Fruit fly (Drosophila melanogaster) whole organism, embryonic: ENCODE results near the gene Arp10.
A peak's percentile ranks its signal among the peaks of the same experiment; 100 is the strongest.

Source experiments
- C15 ChIP-seq: fragments of 200-800 bp; sonication (Bioruptor generic); IDR thresholded peaks from 3 replicates; pipeline ENCODE4 v1.3.6; 2022; ENCODE audit warnings: missing biosample characterization, missing genetic modification characterization
- CG10321 ChIP-seq: fragments of 200-800 bp; sonication (Bioruptor generic); IDR thresholded peaks from 2 replicates; pipeline ENCODE4 v1.3.6; 2022; ENCODE audit warnings: missing biosample characterization, missing genetic modification characterization
- CG10431 ChIP-seq: fragments of 200-800 bp; sonication (Bioruptor generic); optimal IDR thresholded peaks from 3 replicates; lab custom pipeline; 2018; ENCODE audit warnings: missing biosample characterization, mild to moderate bottlenecking, missing genetic modification characterization
- CG10565 ChIP-seq: fragments of 200-800 bp; sonication (Bioruptor generic); optimal IDR thresholded peaks from 3 replicates; lab custom pipeline; 2016; ENCODE audit warnings: missing biosample characterization, mild to moderate bottlenecking, missing genetic modification characterization
- CG11398 ChIP-seq: fragments of 200-800 bp; sonication (Bioruptor generic); optimal IDR thresholded peaks from 2 replicates; lab custom pipeline; 2016; ENCODE audit warnings: missing biosample characterization, missing genetic modification characterization
- CG12219 ChIP-seq: fragments of 200-800 bp; sonication (Bioruptor generic); optimal IDR thresholded peaks from 3 replicates; lab custom pipeline; 2018; ENCODE audit warnings: missing biosample characterization, mild to moderate bottlenecking, missing genetic modification characterization
- CG12659 ChIP-seq: fragments of 200-800 bp; sonication (Bioruptor generic); optimal IDR thresholded peaks from 3 replicates; lab custom pipeline; 2017; ENCODE audit warnings: mild to moderate bottlenecking, missing biosample characterization, missing genetic modification reagents, missing genetic modification characterization
- CG1647 ChIP-seq: fragments of 200-800 bp; sonication (Bioruptor generic); optimal IDR thresholded peaks from 3 replicates; lab custom pipeline; 2016; ENCODE audit warnings: missing biosample characterization, missing genetic modification characterization
- CG17802 ChIP-seq: fragments of 200-800 bp; sonication (Bioruptor generic); optimal IDR thresholded peaks from 2 replicates; lab custom pipeline; 2018; ENCODE audit warnings: missing biosample characterization, mild to moderate bottlenecking, missing genetic modification characterization, moderate library complexity
- CG30431 ChIP-seq: fragments of 200-800 bp; sonication (Bioruptor generic); optimal IDR thresholded peaks from 2 replicates; lab custom pipeline; 2017; ENCODE audit warnings: missing biosample characterization, missing genetic modification characterization
- CG31224 ChIP-seq: fragments of 200-800 bp; sonication (Bioruptor generic); IDR thresholded peaks from 2 replicates; pipeline ENCODE4 v1.3.6; 2022; ENCODE audit warnings: missing biosample characterization, missing genetic modification characterization
- CG34224 ChIP-seq: fragments of 200-800 bp; sonication (Bioruptor generic); IDR thresholded peaks from 3 replicates; pipeline ENCODE4 v1.3.6; 2022; ENCODE audit warnings: missing biosample characterization, missing genetic modification characterization; ENCODE audit not compliant: partially characterized antibody
- CG34376 ChIP-seq: fragments of 200-800 bp; sonication (Bioruptor generic); optimal IDR thresholded peaks from 2 replicates; lab custom pipeline; 2018; ENCODE audit warnings: missing biosample characterization, mild to moderate bottlenecking, missing genetic modification characterization
- CG4820 ChIP-seq: fragments of 200-800 bp; sonication (Bioruptor generic); optimal IDR thresholded peaks from 3 replicates; lab custom pipeline; 2016; ENCODE audit warnings: missing biosample characterization, missing genetic modification characterization
- CG6854 ChIP-seq: fragments of 200-800 bp; sonication (Bioruptor generic); optimal IDR thresholded peaks from 3 replicates; lab custom pipeline; 2017; ENCODE audit warnings: missing biosample characterization, mild to moderate bottlenecking, missing genetic modification characterization
- CG7357 ChIP-seq: fragments of 200-800 bp; sonication (Bioruptor generic); IDR thresholded peaks from 3 replicates; pipeline ENCODE4 v1.3.6; 2022; ENCODE audit warnings: missing biosample characterization, missing genetic modification characterization
- CG7839 ChIP-seq: fragments of 200-800 bp; sonication (Bioruptor generic); optimal IDR thresholded peaks from 3 replicates; lab custom pipeline; 2018; ENCODE audit warnings: missing biosample characterization, mild to moderate bottlenecking, missing genetic modification characterization, moderate library complexity
- CG8944 ChIP-seq: fragments of 200-800 bp; sonication (Bioruptor generic); optimal IDR thresholded peaks from 3 replicates; lab custom pipeline; 2016; ENCODE audit warnings: missing biosample characterization, missing genetic modification characterization
- Dll ChIP-seq: fragments of 200-800 bp; sonication (Bioruptor generic); IDR thresholded peaks from 4 replicates; pipeline ENCODE4 v1.3.6; 2022; ENCODE audit warnings: missing biosample characterization, missing genetic modification characterization; ENCODE audit not compliant: partially characterized antibody
- E2f2 ChIP-seq: fragments of 200-800 bp; sonication (Bioruptor generic); IDR thresholded peaks from 2 replicates; pipeline ENCODE4 v1.3.6; 2022; ENCODE audit warnings: missing biosample characterization, missing genetic modification characterization
- Ets97D ChIP-seq: fragments of 200-800 bp; sonication (Bioruptor generic); optimal IDR thresholded peaks from 3 replicates; lab custom pipeline; 2016; ENCODE audit warnings: missing biosample characterization, missing genetic modification characterization
- Meics ChIP-seq: fragments of 200-800 bp; sonication (Bioruptor generic); optimal IDR thresholded peaks from 2 replicates; lab custom pipeline; 2017; ENCODE audit warnings: missing biosample characterization, mild to moderate bottlenecking, missing genetic modification characterization
- Mrtf ChIP-seq: fragments of 200-800 bp; sonication (Bioruptor generic); IDR thresholded peaks from 3 replicates; pipeline ENCODE4 v1.3.6; 2022; ENCODE audit warnings: missing biosample characterization, missing genetic modification characterization
- NfI ChIP-seq: fragments of 200-800 bp; sonication (Bioruptor generic); optimal IDR thresholded peaks from 3 replicates; lab custom pipeline; 2018; ENCODE audit warnings: missing biosample characterization, mild to moderate bottlenecking, missing genetic modification characterization, moderate library complexity
- Six4 ChIP-seq: fragments of 200-800 bp; sonication (Bioruptor generic); optimal IDR thresholded peaks from 2 replicates; lab custom pipeline; 2016; ENCODE audit warnings: missing biosample characterization, missing genetic modification characterization
- Xrp1 ChIP-seq: fragments of 200-800 bp; sonication (Bioruptor generic); IDR thresholded peaks from 2 replicates; pipeline ENCODE4 v1.3.6; 2022; ENCODE audit warnings: missing biosample characterization, missing genetic modification characterization
- al ChIP-seq: fragments of 200-800 bp; sonication (Bioruptor generic); IDR thresholded peaks from 2 replicates; pipeline ENCODE4 v1.3.6; 2022; ENCODE audit warnings: missing biosample characterization, missing genetic modification characterization
- amos ChIP-seq: fragments of 200-800 bp; sonication (Bioruptor generic); IDR thresholded peaks from 2 replicates; pipeline ENCODE4 v1.3.6; 2022; ENCODE audit warnings: missing biosample characterization, missing genetic modification characterization; ENCODE audit not compliant: partially characterized antibody
- ara ChIP-seq: fragments of 200-800 bp; sonication (Bioruptor generic); IDR thresholded peaks from 2 replicates; pipeline ENCODE4 v1.3.6; 2022; ENCODE audit warnings: missing biosample characterization, missing genetic modification characterization
- az2 ChIP-seq: fragments of 200-800 bp; sonication (Bioruptor generic); optimal IDR thresholded peaks from 3 replicates; lab custom pipeline; 2016; ENCODE audit warnings: missing biosample characterization, missing genetic modification characterization
- cas ChIP-seq: fragments of 200-800 bp; sonication (Bioruptor generic); IDR thresholded peaks from 2 replicates; pipeline ENCODE4 v1.3.6; 2022; ENCODE audit warnings: missing biosample characterization, missing genetic modification characterization
- cato ChIP-seq: fragments of 200-800 bp; sonication (Bioruptor generic); optimal IDR thresholded peaks from 2 replicates; lab custom pipeline; 2016; ENCODE audit warnings: missing biosample characterization, missing genetic modification characterization, borderline replicate concordance
- ems ChIP-seq: fragments of 200-800 bp; sonication (Bioruptor generic); optimal IDR thresholded peaks from 3 replicates; lab custom pipeline; 2016; ENCODE audit warnings: missing biosample characterization, missing genetic modification characterization
- ewg ChIP-seq: fragments of 200-800 bp; sonication (Bioruptor generic); optimal IDR thresholded peaks from 3 replicates; lab custom pipeline; 2017; ENCODE audit warnings: mild to moderate bottlenecking, missing biosample characterization, missing genetic modification reagents, missing genetic modification characterization
- grau ChIP-seq: fragments of 200-800 bp; optimal IDR thresholded peaks from 3 replicates; lab custom pipeline; 2019; ENCODE audit warnings: missing biosample characterization, mild to moderate bottlenecking, missing genetic modification characterization, moderate library complexity
- h ChIP-seq: fragments of >200 bp; optimal IDR thresholded peaks from 2 replicates; lab custom pipeline; 2017
- hb ChIP-seq: fragments of 200-800 bp; sonication (Bioruptor generic); IDR thresholded peaks from 3 replicates; pipeline ENCODE4 v1.3.6; 2022; ENCODE audit warnings: missing biosample characterization, missing genetic modification characterization; ENCODE audit not compliant: partially characterized antibody
- her ChIP-seq: fragments of 200-800 bp; sonication (Bioruptor generic); optimal IDR thresholded peaks from 2 replicates; lab custom pipeline; 2016; ENCODE audit warnings: missing biosample characterization, missing genetic modification characterization
- inv ChIP-seq: fragments of 200-800 bp; sonication (Bioruptor generic); IDR thresholded peaks from 2 replicates; pipeline ENCODE4 v1.3.6; 2022; ENCODE audit warnings: missing biosample characterization, missing genetic modification characterization; ENCODE audit not compliant: partially characterized antibody
- lilli ChIP-seq: fragments of 200-800 bp; sonication (Bioruptor generic); optimal IDR thresholded peaks from 3 replicates; lab custom pipeline; 2016; ENCODE audit warnings: missing biosample characterization, missing genetic modification characterization
- nom ChIP-seq: fragments of 200-800 bp; sonication (Bioruptor generic); optimal IDR thresholded peaks from 2 replicates; lab custom pipeline; 2017; ENCODE audit warnings: missing biosample characterization, missing genetic modification characterization, mild to moderate bottlenecking, moderate library complexity, missing genetic modification reagents
- phol ChIP-seq: fragments of 200-800 bp; sonication (Bioruptor generic); optimal IDR thresholded peaks from 3 replicates; lab custom pipeline; 2018; ENCODE audit warnings: missing biosample characterization, mild to moderate bottlenecking, missing genetic modification characterization, moderate library complexity
- repo ChIP-seq: fragments of 200-800 bp; sonication (Bioruptor generic); optimal IDR thresholded peaks from 2 replicates; lab custom pipeline; 2016; ENCODE audit warnings: missing biosample characterization, missing genetic modification characterization
- rib ChIP-seq: fragments of 200-800 bp; sonication (Bioruptor generic); IDR thresholded peaks from 2 replicates; pipeline ENCODE4 v1.3.6; 2022; ENCODE audit warnings: missing biosample characterization, missing genetic modification characterization
- shn ChIP-seq: fragments of 200-800 bp; sonication (Bioruptor generic); optimal IDR thresholded peaks from 3 replicates; lab custom pipeline; 2016; ENCODE audit warnings: missing biosample characterization, missing genetic modification characterization
- tna ChIP-seq: fragments of 200-800 bp; sonication (Bioruptor generic); IDR thresholded peaks from 2 replicates; pipeline ENCODE4 v1.3.6; 2022; ENCODE audit warnings: missing biosample characterization, missing genetic modification characterization; ENCODE audit not compliant: partially characterized antibody
- tup ChIP-seq: fragments of 200-800 bp; sonication (Bioruptor generic); optimal IDR thresholded peaks from 2 replicates; lab custom pipeline; 2016; ENCODE audit warnings: missing biosample characterization, mild to moderate bottlenecking, missing genetic modification characterization, moderate library complexity
- wek ChIP-seq: fragments of 200-800 bp; sonication (Bioruptor generic); optimal IDR thresholded peaks from 3 replicates; lab custom pipeline; 2018; ENCODE audit warnings: missing biosample characterization, mild to moderate bottlenecking, missing genetic modification characterization, moderate library complexity
- zen2 ChIP-seq: fragments of 200-800 bp; sonication (Bioruptor generic); IDR thresholded peaks from 3 replicates; pipeline ENCODE4 v1.3.6; 2022; ENCODE audit warnings: missing biosample characterization, missing genetic modification characterization; ENCODE audit not compliant: partially characterized antibody
- zfh2 ChIP-seq: fragments of 200-800 bp; sonication (Bioruptor generic); optimal IDR thresholded peaks from 2 replicates; lab custom pipeline; 2016; ENCODE audit warnings: missing biosample characterization, missing genetic modification characterization

Gene Arp10

dm6 chrX:19666991-19667409 lies 21.0 kb upstream of the Arp10 start, which contains the start of gene Zw (continued):
- TF ChIP-seq Ets97D (GFP tag; lab: Kevin White, UChicago), result no peak
- TF ChIP-seq CG4820 (GFP tag; lab: Kevin White, UChicago), result peak; percentile 31
- TF ChIP-seq CG34376, result peak; percentile 38
- TF ChIP-seq CG10321, result no peak
- TF ChIP-seq repo (GFP tag; lab: Kevin White, UChicago), result no peak
- TF ChIP-seq Meics, result peak; percentile 25
- TF ChIP-seq NfI (GFP tag; lab: Kevin White, UChicago), result peak; percentile 52
- peak; percentile 45 for TF ChIP-seq az2 (GFP tag; lab: Kevin White, UChicago)
- peak; percentile 11 for TF ChIP-seq nom (GFP tag; lab: Kevin White, UChicago)
- peak; percentile 67 for TF ChIP-seq amos (GFP tag; lab: Robert Waterston, UW)
- TF ChIP-seq CG12659 (GFP tag; lab: Kevin White, UChicago), result no peak
- no peak for TF ChIP-seq hb
- TF ChIP-seq CG30431, result peak; percentile 47
- TF ChIP-seq cato, result no peak
- TF ChIP-seq zfh2, result peak; percentile 59
- TF ChIP-seq h, result no peak
- peak; percentile 64; the same call in 2 of the 3 replicates for TF ChIP-seq Mrtf (GFP tag; lab: Robert Waterston, UW)
- peak; percentile 63 for TF ChIP-seq lilli (GFP tag; lab: Kevin White, UChicago)
- TF ChIP-seq tup (GFP tag; lab: Kevin White, UChicago), result no peak
- peak; percentile 66 for TF ChIP-seq Xrp1 (GFP tag; lab: Robert Waterston, UW)
- no peak for TF ChIP-seq CG17802
- TF ChIP-seq cas (GFP tag; lab: Robert Waterston, UW), result no peak
- TF ChIP-seq shn (GFP tag; lab: Kevin White, UChicago), result peak; percentile 35
- peak; percentile 13 for TF ChIP-seq CG8944 (GFP tag; lab: Kevin White, UChicago)
- TF ChIP-seq Dll (GFP tag; lab: Robert Waterston, UW), result 0 out of 4 replicates have a peak, but pooled peaks have one; percentile 19
- TF ChIP-seq tna (GFP tag; lab: Robert Waterston, UW), result no peak
- peak; percentile 42 for TF ChIP-seq inv (GFP tag; lab: Robert Waterston, UW)
- TF ChIP-seq grau, result peak; percentile 45
- peak; percentile 46; the same call in 1 of the 2 replicates for TF ChIP-seq al (GFP tag; lab: Robert Waterston, UW)
- TF ChIP-seq ara (GFP tag; lab: Robert Waterston, UW), result peak; percentile 36; the same call in 1 of the 2 replicates
- TF ChIP-seq CG6854, result no peak
- TF ChIP-seq phol (tag; lab: Kevin White, UChicago), result peak; percentile 34
- TF ChIP-seq rib (GFP tag; lab: Robert Waterston, UW), result 0 out of 2 replicates have a peak, but pooled peaks have one; percentile 27
- no peak for TF ChIP-seq CG10431 (GFP tag; lab: Kevin White, UChicago)
- TF ChIP-seq Six4 (GFP tag; lab: Kevin White, UChicago), result no peak
- TF ChIP-seq CG12219, result peak; percentile 28
- no peak for TF ChIP-seq ems
- 0 out of 2 replicates have a peak, but pooled peaks have one; percentile 38 for TF ChIP-seq CG31224 (GFP tag; lab: Robert Waterston, UW)
- no peak for TF ChIP-seq ewg (GFP tag; lab: Kevin White, UChicago)
- TF ChIP-seq CG34224 (GFP tag; lab: Robert Waterston, UW), result peak; percentile 26; the same call in 1 of the 3 replicates
- no peak for TF ChIP-seq CG11398
- peak; percentile 66 for TF ChIP-seq CG7839
- no peak for TF ChIP-seq her (GFP tag; lab: Kevin White, UChicago)
- no peak for TF ChIP-seq wek (GFP tag; lab: Kevin White, UChicago)
- peak; percentile 35; the same call in 1 of the 2 replicates for TF ChIP-seq E2f2
- TF ChIP-seq C15, result no peak
- no peak for TF ChIP-seq CG10565 (GFP tag; lab: Kevin White, UChicago)
- TF ChIP-seq CG7357 (GFP tag; lab: Robert Waterston, UW), result peak; percentile 46; the same call in 1 of the 3 replicates
- TF ChIP-seq CG1647 (GFP tag; lab: Kevin White, UChicago), result peak; percentile 11
- no peak for TF ChIP-seq zen2 (GFP tag; lab: Robert Waterston, UW)
